Worm (Caenorhabditis elegans) whole organism, L3 larva: ENCODE data around the gene clc-6.

ENCODE experiments used
- R02D3.7 ChIP-seq: fragments of 150-350 bp; optimal IDR thresholded peaks from 2 replicates; lab custom pipeline; 2014; ENCODE audit warnings: missing biosample characterization, missing genetic modification characterization
- ZK546.5 ChIP-seq: sonication (generic microtip); optimal IDR thresholded peaks from 2 replicates; lab custom pipeline; 2017; ENCODE audit warnings: missing biosample characterization, missing genetic modification characterization
- aly-2 ChIP-seq: fragments of 150-350 bp; optimal IDR thresholded peaks from 2 replicates; lab custom pipeline; 2014; ENCODE audit warnings: missing biosample characterization, missing genetic modification characterization
- ama-1 ChIP-seq: fragments of 150-350 bp; optimal IDR thresholded peaks from 2 replicates; lab custom pipeline; 2018
- ceh-16 ChIP-seq: sonication (generic microtip); optimal IDR thresholded peaks from 2 replicates; lab custom pipeline; 2017; ENCODE audit warnings: missing biosample characterization, missing genetic modification characterization
- ceh-28 ChIP-seq: fragments of 150-350 bp; optimal IDR thresholded peaks from 2 replicates; lab custom pipeline; 2014; ENCODE audit warnings: missing biosample characterization, missing genetic modification reagents, missing genetic modification characterization
- ceh-82 ChIP-seq: fragments of 150-350 bp; optimal IDR thresholded peaks from 2 replicates; lab custom pipeline; 2014; ENCODE audit warnings: missing biosample characterization, missing genetic modification characterization
- ceh-9 ChIP-seq: sonication (generic microtip); optimal IDR thresholded peaks from 2 replicates; lab custom pipeline; 2018; ENCODE audit warnings: missing biosample characterization, missing genetic modification characterization
- daf-12 ChIP-seq: fragments of 150-350 bp; optimal IDR thresholded peaks from 2 replicates; lab custom pipeline; 2014; ENCODE audit warnings: missing biosample characterization, missing genetic modification reagents, missing genetic modification characterization
- egl-27 ChIP-seq: sonication (generic microtip); optimal IDR thresholded peaks from 4 replicates; lab custom pipeline; 2017; ENCODE audit warnings: missing biosample characterization, missing genetic modification reagents, missing genetic modification characterization
- egl-5 ChIP-seq: fragments of 150-350 bp; optimal IDR thresholded peaks from 2 replicates; lab custom pipeline; 2017; ENCODE audit warnings: missing biosample characterization, missing genetic modification reagents, missing genetic modification characterization, inconsistent platforms
- elt-1 ChIP-seq: fragments of 150-350 bp; optimal IDR thresholded peaks from 2 replicates; lab custom pipeline; 2014; ENCODE audit warnings: missing biosample characterization, missing genetic modification characterization
- elt-2 ChIP-seq: sonication (generic microtip); optimal IDR thresholded peaks from 2 replicates; lab custom pipeline; 2016; ENCODE audit warnings: missing genetic modification reagents, mild to moderate bottlenecking, missing genetic modification characterization, missing compliant biosample characterization
- elt-3 ChIP-seq, 3 experiments: fragments of 150-350 bp in 1 of 3; sonication (generic microtip) in 2 of 3; optimal IDR thresholded peaks; 2 replicates in 2 of 3; 4 replicates in 1 of 3; lab custom pipeline; 2014 to 2017; ENCODE audit warnings: missing biosample characterization in 3 of 3, missing genetic modification characterization in 3 of 3
- eor-1 ChIP-seq, 2 experiments: fragments of 150-350 bp; optimal IDR thresholded peaks; 2 replicates each; lab custom pipeline; 2014 to 2018; ENCODE audit warnings: missing biosample characterization in 2 of 2, missing genetic modification characterization in 2 of 2
- fkh-10 ChIP-seq: sonication (generic microtip); optimal IDR thresholded peaks from 2 replicates; lab custom pipeline; 2017; ENCODE audit warnings: missing biosample characterization, missing genetic modification reagents, missing genetic modification characterization
- fkh-2 ChIP-seq: fragments of 150-350 bp; optimal IDR thresholded peaks from 2 replicates; lab custom pipeline; 2014; ENCODE audit warnings: missing biosample characterization, missing genetic modification reagents, missing genetic modification characterization
- fos-1 ChIP-seq: fragments of 150-350 bp; optimal IDR thresholded peaks from 2 replicates; lab custom pipeline; 2014; ENCODE audit warnings: missing biosample characterization, missing genetic modification characterization
- hmg-11 ChIP-seq: sonication (generic microtip); optimal IDR thresholded peaks from 2 replicates; lab custom pipeline; 2016; ENCODE audit warnings: missing genetic modification characterization, missing compliant biosample characterization
- jun-1 ChIP-seq: fragments of 150-350 bp; optimal IDR thresholded peaks from 2 replicates; lab custom pipeline; 2014; ENCODE audit warnings: missing biosample characterization, missing genetic modification reagents, missing genetic modification characterization
- lin-15B ChIP-seq: fragments of 150-350 bp; optimal IDR thresholded peaks from 2 replicates; lab custom pipeline; 2014; ENCODE audit warnings: missing biosample characterization, missing genetic modification characterization
- lin-39 ChIP-seq: fragments of 150-350 bp; optimal IDR thresholded peaks from 2 replicates; lab custom pipeline; 2018; ENCODE audit warnings: missing biosample characterization, missing genetic modification reagents, missing genetic modification characterization
- lsy-12 ChIP-seq: sonication (generic microtip); optimal IDR thresholded peaks from 2 replicates; lab custom pipeline; 2016; ENCODE audit warnings: mild to moderate bottlenecking, missing genetic modification characterization, missing compliant biosample characterization
- mdl-1 ChIP-seq: fragments of 150-350 bp; optimal IDR thresholded peaks from 2 replicates; lab custom pipeline; 2014; ENCODE audit warnings: missing biosample characterization, missing genetic modification characterization
- mml-1 ChIP-seq: fragments of 150-350 bp; sonication (generic microtip); optimal IDR thresholded peaks from 3 replicates; lab custom pipeline; 2014; ENCODE audit warnings: missing biosample characterization, missing genetic modification characterization
- nfya-1 ChIP-seq: sonication (generic microtip); optimal IDR thresholded peaks from 2 replicates; lab custom pipeline; 2017; ENCODE audit warnings: missing genetic modification characterization, mild to moderate bottlenecking, missing compliant biosample characterization, antibody characterized with exemption, moderate library complexity; ENCODE audit not compliant: insufficient read depth
- nhr-11 ChIP-seq: fragments of 150-350 bp; optimal IDR thresholded peaks from 2 replicates; lab custom pipeline; 2014; ENCODE audit warnings: missing biosample characterization, missing genetic modification characterization
- nhr-12 ChIP-seq: fragments of 150-350 bp; optimal IDR thresholded peaks from 2 replicates; lab custom pipeline; 2014; ENCODE audit warnings: missing biosample characterization, missing genetic modification characterization
- nhr-23 ChIP-seq: fragments of 150-350 bp; optimal IDR thresholded peaks from 2 replicates; lab custom pipeline; 2014; ENCODE audit warnings: missing biosample characterization, missing genetic modification reagents, missing genetic modification characterization
- nhr-237 ChIP-seq: fragments of 150-350 bp; optimal IDR thresholded peaks from 2 replicates; lab custom pipeline; 2014; ENCODE audit warnings: missing biosample characterization, missing genetic modification characterization
- nhr-25 ChIP-seq: sonication (generic microtip); optimal IDR thresholded peaks from 2 replicates; lab custom pipeline; 2017; ENCODE audit warnings: missing biosample characterization, missing genetic modification characterization
- nhr-28 ChIP-seq: fragments of 150-350 bp; optimal IDR thresholded peaks from 2 replicates; lab custom pipeline; 2014; ENCODE audit warnings: missing biosample characterization, missing genetic modification characterization
- nhr-43 ChIP-seq: sonication (generic microtip); optimal IDR thresholded peaks from 2 replicates; lab custom pipeline; 2016; ENCODE audit warnings: mild to moderate bottlenecking, missing genetic modification characterization, missing compliant biosample characterization; ENCODE audit not compliant: poor library complexity, severe bottlenecking
- nhr-67 ChIP-seq: fragments of 150-350 bp; optimal IDR thresholded peaks from 2 replicates; lab custom pipeline; 2014; ENCODE audit warnings: missing biosample characterization, missing genetic modification characterization
- nhr-76 ChIP-seq: fragments of 150-350 bp; sonication (generic microtip); optimal IDR thresholded peaks from 5 replicates; lab custom pipeline; 2014; ENCODE audit warnings: missing biosample characterization, missing genetic modification characterization
- nhr-77 ChIP-seq: fragments of 150-350 bp; optimal IDR thresholded peaks from 2 replicates; lab custom pipeline; 2014; ENCODE audit warnings: missing biosample characterization, missing genetic modification characterization
- pha-4 ChIP-seq: fragments of 150-350 bp; optimal IDR thresholded peaks from 2 replicates; lab custom pipeline; 2014; ENCODE audit warnings: missing biosample characterization, missing genetic modification reagents, missing genetic modification characterization
- pqm-1 ChIP-seq: fragments of 150-350 bp; optimal IDR thresholded peaks from 2 replicates; lab custom pipeline; 2017; ENCODE audit warnings: missing biosample characterization, missing genetic modification characterization, inconsistent platforms
- sea-2 ChIP-seq: fragments of 150-350 bp; sonication (generic microtip); optimal IDR thresholded peaks from 4 replicates; lab custom pipeline; 2014; ENCODE audit warnings: missing biosample characterization, missing genetic modification reagents, missing genetic modification characterization
- skn-1 ChIP-seq: fragments of 150-350 bp; optimal IDR thresholded peaks from 2 replicates; lab custom pipeline; 2014; ENCODE audit warnings: missing biosample characterization, missing genetic modification characterization
- snpc-4 ChIP-seq: fragments of 150-350 bp; optimal IDR thresholded peaks from 2 replicates; lab custom pipeline; 2014; ENCODE audit warnings: missing biosample characterization, missing genetic modification characterization
- tbx-2 ChIP-seq: sonication (generic microtip); optimal IDR thresholded peaks from 2 replicates; lab custom pipeline; 2016; ENCODE audit warnings: mild to moderate bottlenecking, missing genetic modification characterization, missing compliant biosample characterization
- unc-39 ChIP-seq: sonication (generic microtip); optimal IDR thresholded peaks from 4 replicates; lab custom pipeline; 2017; ENCODE audit warnings: missing biosample characterization, missing genetic modification characterization
- unc-62 ChIP-seq: fragments of 150-350 bp; sonication (generic microtip); optimal IDR thresholded peaks from 4 replicates; lab custom pipeline; 2014; ENCODE audit warnings: missing biosample characterization, missing genetic modification reagents, missing genetic modification characterization
- zag-1 ChIP-seq: fragments of 150-350 bp; optimal IDR thresholded peaks from 2 replicates; lab custom pipeline; 2014; ENCODE audit warnings: missing biosample characterization, missing genetic modification characterization
- ztf-11 ChIP-seq: fragments of 150-350 bp; optimal IDR thresholded peaks from 2 replicates; lab custom pipeline; 2014; ENCODE audit warnings: missing biosample characterization, missing genetic modification characterization
- ztf-4 ChIP-seq: fragments of 150-350 bp; optimal IDR thresholded peaks from 2 replicates; lab custom pipeline; 2014; ENCODE audit warnings: missing biosample characterization, missing genetic modification characterization

clc-6 gene

DNA sequence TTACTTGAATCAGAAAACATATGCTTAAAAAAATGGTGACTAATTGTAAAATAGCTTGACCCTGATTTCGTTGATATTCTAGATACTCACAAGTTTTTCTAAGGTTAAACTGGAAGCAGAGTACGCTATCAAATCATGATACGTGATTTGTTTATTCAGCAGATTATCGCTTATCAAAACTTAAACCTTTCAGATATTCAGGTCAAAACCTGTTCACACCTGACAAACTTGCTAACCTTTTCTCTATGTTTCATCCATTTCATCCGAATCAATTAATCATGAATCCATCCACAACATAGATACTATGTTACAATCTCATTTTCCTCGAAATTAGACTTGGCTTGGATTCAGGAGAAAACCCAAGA lies 48.2 kb downstream of the clc-6 start (continued):
- no peak for TF ChIP-seq eor-1 (tag; optimal IDR thresholded peaks at IDR 0.05; lab: Kevin White, UChicago)
- peak; percentile 76 for TF ChIP-seq nhr-43

DNA sequence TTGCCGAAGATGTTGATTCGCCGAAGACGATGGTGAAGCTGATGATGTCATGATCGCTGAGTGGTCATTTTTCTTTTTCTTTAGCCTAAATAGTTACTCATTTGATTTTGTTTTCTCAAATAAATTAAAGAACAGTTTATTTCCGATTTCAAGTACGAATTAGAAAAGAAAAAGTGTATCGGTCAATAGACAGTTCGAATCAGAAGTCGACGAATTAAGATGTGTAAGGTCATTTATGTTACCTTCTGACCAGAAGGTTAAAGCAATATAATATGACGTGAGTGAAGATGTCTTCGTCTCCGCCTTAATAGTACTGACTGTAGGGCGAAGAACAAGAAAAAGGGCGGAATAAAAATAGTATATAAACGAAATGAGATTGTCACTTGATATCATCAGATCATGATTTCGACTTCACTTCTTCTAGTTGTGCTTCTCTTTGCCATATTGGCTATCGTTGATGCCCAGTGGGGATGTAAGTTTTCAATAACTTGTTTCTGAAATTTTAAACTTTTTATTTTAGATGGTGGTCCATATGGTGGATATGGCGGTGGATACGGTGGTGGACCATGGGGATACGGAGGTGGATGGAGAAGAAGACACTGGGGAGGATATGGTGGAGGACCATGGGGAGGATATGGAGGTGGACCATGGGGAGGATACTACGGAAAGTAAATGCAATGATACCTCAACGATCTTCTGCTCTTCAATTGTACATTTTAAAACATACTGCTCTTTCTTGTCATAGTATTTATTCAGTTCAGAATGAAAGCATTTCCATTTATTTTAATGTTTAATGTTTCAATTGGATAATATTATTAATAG lies 48.8 kb downstream of the clc-6 start, which contains the start of the genes T19C4.24 and nlp-33:
Gene T19C4.24, minus strand, starts transcription at position 51 of the 822 bp plus-strand sequence.
Gene nlp-33, plus strand, starts transcription at position 389 of the 822 bp plus-strand sequence.
- TF ChIP-seq ama-1 (peak; percentile 91), lin-15B (no peak), skn-1 (tag; lab: Kevin White, UChicago) (no peak), elt-1 (tag; lab: Kevin White, UChicago) (peak; percentile 50), jun-1 (tag; lab: Kevin White, UChicago) (no peak), tbx-2 (tag; lab: Kevin White, UChicago) (no peak), snpc-4 (tag; lab: Kevin White, UChicago) (no peak), R02D3.7 (tag; lab: Kevin White, UChicago) (peak; percentile 8), lin-39 (tag; lab: Kevin White, UChicago) (no peak), fkh-2 (no peak), nhr-67 (tag; lab: Kevin White, UChicago) (no peak), aly-2 (no peak), unc-39 (no peak), daf-12 (tag; lab: Kevin White, UChicago) (no peak), egl-27 (no peak), nhr-76 (tag; lab: Kevin White, UChicago) (no peak), ztf-4 (tag; lab: Kevin White, UChicago) (no peak), unc-62 (no peak), ceh-16 (tag; lab: Kevin White, UChicago) (no peak), ceh-82 (no peak), ceh-9 (no peak), nhr-25 (tag; lab: Kevin White, UChicago) (peak; percentile 66), nfya-1 (peak; percentile 34), ztf-11 (tag; lab: Kevin White, UChicago) (no peak), elt-2 (no peak), nhr-77 (no peak), lsy-12 (tag; lab: Kevin White, UChicago) (no peak), nhr-23 (tag; lab: Kevin White, UChicago) (peak; percentile 37), ceh-28 (tag; lab: Kevin White, UChicago) (no peak), pqm-1 (tag; lab: Kevin White, UChicago) (no peak), zag-1 (no peak), nhr-28 (tag; lab: Kevin White, UChicago) (no peak), eor-1 (tag; optimal IDR thresholded peaks at IDR 0.05; lab: Kevin White, UChicago) (no peak), pha-4 (tag; lab: Kevin White, UChicago) (no peak), ZK546.5 (no peak), egl-5 (tag; lab: Kevin White, UChicago) (no peak), fos-1 (tag; lab: Kevin White, UChicago) (no peak), nhr-237 (no peak), elt-3 (tag; optimal IDR thresholded peaks at IDR 0.05; lab: Kevin White, UChicago) (peak in 1 of 3 experiments; percentile 79), mdl-1 (tag; lab: Kevin White, UChicago) (no peak), sea-2 (GFP tag; lab: Kevin White, UChicago) (no peak), nhr-12 (tag; lab: Kevin White, UChicago) (no peak), nhr-11 (no peak), mml-1 (tag; lab: Kevin White, UChicago) (no peak), nhr-43 (peak; percentile 61), hmg-11 (tag; lab: Kevin White, UChicago) (no peak), fkh-10 (GFP tag; lab: Kevin White, UChicago) (no peak)
